Worm (Caenorhabditis elegans): Measurements from ENCODE around the gene T05D4.5.

ce11 chrIII:13570347-13570746, 10.3 kb upstream of the T05D4.5 start, which contains the start of gene exc-12:
- no peak for TF ChIP-seq snpc-4 (tag; optimal IDR thresholded peaks at IDR 0.05)
- TF ChIP-seq nhr-2 (tag; optimal IDR thresholded peaks at IDR 0.05), result no peak
- no peak for TF ChIP-seq pha-4 (tag; optimal IDR thresholded peaks at IDR 0.05)
- no peak for TF ChIP-seq nhr-237 (tag; optimal IDR thresholded peaks at IDR 0.05)
- TF ChIP-seq unc-62 (GFP tag; optimal IDR thresholded peaks at IDR 0.05), result no peak
